Worm (Caenorhabditis elegans) whole organism, young adult: ENCODE results near the gene dpm-3.

Source experiments
- B0019.2 ChIP-seq: fragments of 200-800 bp; sonication (Bioruptor generic); conservative IDR thresholded peaks from 2 replicates; pipeline ENCODE4 v1.3.6; 2022; ENCODE audit warnings: missing genetic modification reagents, missing genetic modification characterization, missing compliant biosample characterization
- B0035.1 ChIP-seq: sonication (generic microtip); optimal IDR thresholded peaks from 2 replicates; lab custom pipeline; 2016; ENCODE audit warnings: missing genetic modification characterization, mild to moderate bottlenecking, missing compliant biosample characterization, missing genotype, missing genetic modification reagents
- B0336.3 ChIP-seq: fragments of 200-800 bp; sonication (Bioruptor generic); IDR thresholded peaks from 2 replicates; pipeline ENCODE4 v1.3.6; 2022; ENCODE audit warnings: missing genetic modification characterization, missing compliant biosample characterization
- D2030.7 ChIP-seq: fragments of 200-800 bp; sonication (Bioruptor generic); IDR thresholded peaks from 2 replicates; pipeline ENCODE4 v1.3.6; 2022; ENCODE audit warnings: missing genetic modification reagents, missing genetic modification characterization, missing compliant biosample characterization
- F33H1.4 ChIP-seq: fragments of 200-800 bp; sonication (Bioruptor generic); IDR thresholded peaks from 2 replicates; pipeline ENCODE4 v1.3.6; 2022; ENCODE audit warnings: missing genetic modification reagents, missing genetic modification characterization, missing compliant biosample characterization
- F39B2.1 ChIP-seq: fragments of 200-800 bp; sonication (Bioruptor generic); IDR thresholded peaks from 2 replicates; pipeline ENCODE4 v1.3.6; 2022; ENCODE audit warnings: missing genetic modification reagents, missing genetic modification characterization, missing compliant biosample characterization
- F57C9.4 ChIP-seq: sonication (generic microtip); optimal IDR thresholded peaks from 2 replicates; lab custom pipeline; 2017; ENCODE audit warnings: mild to moderate bottlenecking, missing genetic modification characterization, missing compliant biosample characterization
- K12H6.12 ChIP-seq: fragments of 200-800 bp; sonication (Bioruptor generic); optimal IDR thresholded peaks from 2 replicates; lab custom pipeline; 2018; ENCODE audit warnings: mild to moderate bottlenecking, missing genetic modification characterization, missing compliant biosample characterization
- T07F8.4 ChIP-seq: sonication (generic microtip); optimal IDR thresholded peaks from 2 replicates; lab custom pipeline; 2016; ENCODE audit warnings: mild to moderate bottlenecking, missing genetic modification characterization, moderate library complexity, missing compliant biosample characterization
- aptf-3 ChIP-seq: fragments of 200-800 bp; sonication (Bioruptor generic); IDR thresholded peaks from 2 replicates; pipeline ENCODE4 v1.3.6; 2022; ENCODE audit warnings: missing genetic modification characterization, missing compliant biosample characterization
- atf-7 ChIP-seq: sonication (generic microtip); optimal IDR thresholded peaks from 2 replicates; lab custom pipeline; 2017; ENCODE audit warnings: mild to moderate bottlenecking, missing genetic modification characterization, missing compliant biosample characterization
- attf-3 ChIP-seq: fragments of 200-800 bp; sonication (Bioruptor generic); conservative IDR thresholded peaks from 2 replicates; pipeline ENCODE4 v1.3.6; 2022; ENCODE audit warnings: missing genetic modification reagents, missing genetic modification characterization, missing compliant biosample characterization
- bed-1 ChIP-seq: fragments of 200-800 bp; sonication (Bioruptor generic); IDR thresholded peaks from 2 replicates; pipeline ENCODE4 v1.3.6; 2022; ENCODE audit warnings: missing genetic modification reagents, missing genetic modification characterization, missing compliant biosample characterization
- cebp-2 ChIP-seq: fragments of 200-800 bp; sonication (Bioruptor generic); IDR thresholded peaks from 2 replicates; pipeline ENCODE4 v1.3.6; 2022; ENCODE audit warnings: missing genetic modification characterization, missing compliant biosample characterization
- ceh-27 ChIP-seq: fragments of 200-800 bp; sonication (Bioruptor generic); optimal IDR thresholded peaks from 2 replicates; lab custom pipeline; 2018; ENCODE audit warnings: mild to moderate bottlenecking, missing genetic modification characterization, moderate library complexity, missing compliant biosample characterization
- dox-1 ChIP-seq: fragments of 200-800 bp; sonication (Bioruptor generic); IDR thresholded peaks from 2 replicates; pipeline ENCODE4 v1.3.6; 2022; ENCODE audit warnings: missing genetic modification reagents, missing genetic modification characterization, missing compliant biosample characterization
- dpff-1 ChIP-seq: sonication (generic microtip); optimal IDR thresholded peaks from 2 replicates; lab custom pipeline; 2017; ENCODE audit warnings: mild to moderate bottlenecking, missing genetic modification characterization, missing compliant biosample characterization
- dpl-1 ChIP-seq: fragments of 150-350 bp; optimal IDR thresholded peaks from 2 replicates; lab custom pipeline; 2014; ENCODE audit warnings: missing biosample characterization, missing genetic modification reagents, missing genetic modification characterization
- ekl-4 ChIP-seq: fragments of 200-800 bp; sonication (Bioruptor generic); IDR thresholded peaks from 2 replicates; pipeline ENCODE4 v1.3.6; 2022; ENCODE audit warnings: missing genetic modification reagents, missing genetic modification characterization, missing compliant biosample characterization
- let-526 ChIP-seq: fragments of 200-800 bp; sonication (Bioruptor generic); IDR thresholded peaks from 2 replicates; pipeline ENCODE4 v1.3.6; 2022; ENCODE audit warnings: missing genetic modification reagents, missing genetic modification characterization, missing compliant biosample characterization
- lin-35 ChIP-seq, 3 experiments: fragments of 150-350 bp in 2 of 3; sonication (generic microtip) in 1 of 3; optimal IDR thresholded peaks; 2 replicates each; lab custom pipeline; 2014 to 2018; ENCODE audit warnings: missing biosample characterization in 3 of 3, missing genetic modification characterization in 3 of 3, missing genetic modification reagents in 3 of 3
- lin-40 ChIP-seq: sonication (generic microtip); optimal IDR thresholded peaks from 2 replicates; lab custom pipeline; 2016; ENCODE audit warnings: missing genetic modification characterization, mild to moderate bottlenecking, missing compliant biosample characterization, missing genotype, missing genetic modification reagents
- lin-54 ChIP-seq: fragments of 200-800 bp; sonication (Bioruptor generic); optimal IDR thresholded peaks from 2 replicates; lab custom pipeline; 2018; ENCODE audit warnings: mild to moderate bottlenecking, missing genetic modification characterization, missing compliant biosample characterization
- lir-1 ChIP-seq: fragments of 200-800 bp; sonication (Bioruptor generic); conservative IDR thresholded peaks from 2 replicates; pipeline ENCODE4 v1.3.6; 2022; ENCODE audit warnings: missing genetic modification reagents, missing genetic modification characterization, missing compliant biosample characterization
- mes-4 ChIP-seq: sonication (generic microtip); optimal IDR thresholded peaks from 2 replicates; lab custom pipeline; 2016; ENCODE audit warnings: missing genotype, missing genetic modification characterization, missing compliant biosample characterization
- mxl-1 ChIP-seq: sonication (generic microtip); optimal IDR thresholded peaks from 2 replicates; lab custom pipeline; 2016; ENCODE audit warnings: missing genetic modification characterization, missing compliant biosample characterization
- nhr-120 ChIP-seq: fragments of 200-800 bp; sonication (Bioruptor generic); IDR thresholded peaks from 2 replicates; pipeline ENCODE4 v1.3.6; 2022; ENCODE audit warnings: missing genetic modification characterization, missing compliant biosample characterization
- nhr-80 ChIP-seq: sonication (generic microtip); optimal IDR thresholded peaks from 2 replicates; lab custom pipeline; 2016; ENCODE audit warnings: missing genetic modification characterization, missing compliant biosample characterization
- rpc-1 ChIP-seq, 2 experiments: fragments of 150-350 bp in 1 of 2; sonication (generic microtip) in 1 of 2; optimal IDR thresholded peaks; 2 replicates each; lab custom pipeline; 2014 to 2018; ENCODE audit warnings: missing biosample characterization in 1 of 2, missing genetic modification characterization in 1 of 2, missing genetic modification reagents in 1 of 2, missing genotype in 1 of 2
- snpc-3.4 ChIP-seq: sonication (generic microtip); optimal IDR thresholded peaks from 2 replicates; lab custom pipeline; 2017; ENCODE audit warnings: missing genetic modification characterization, mild to moderate bottlenecking, missing compliant biosample characterization, antibody characterized with exemption, moderate library complexity, missing genotype, missing genetic modification reagents
- unc-130 ChIP-seq: sonication (generic microtip); optimal IDR thresholded peaks from 2 replicates; lab custom pipeline; 2016; ENCODE audit warnings: missing genetic modification reagents, missing genetic modification characterization, missing compliant biosample characterization
- unc-62 ChIP-seq: fragments of 150-350 bp; optimal IDR thresholded peaks from 2 replicates; lab custom pipeline; 2014; ENCODE audit warnings: missing biosample characterization, missing genetic modification reagents, missing genetic modification characterization
- zfh-2 ChIP-seq: fragments of 200-800 bp; sonication (Bioruptor generic); conservative IDR thresholded peaks from 2 replicates; pipeline ENCODE4 v1.3.6; 2022; ENCODE audit warnings: missing genetic modification reagents, missing genetic modification characterization, missing compliant biosample characterization
- ztf-22 ChIP-seq: fragments of 200-800 bp; sonication (Bioruptor generic); optimal IDR thresholded peaks from 2 replicates; lab custom pipeline; 2018; ENCODE audit warnings: mild to moderate bottlenecking, missing genetic modification characterization, moderate library complexity, missing compliant biosample characterization
- ztf-26 ChIP-seq: sonication (generic microtip); optimal IDR thresholded peaks from 2 replicates; lab custom pipeline; 2017; ENCODE audit warnings: missing genetic modification characterization, missing compliant biosample characterization
- ztf-28 ChIP-seq: fragments of 200-800 bp; sonication (Bioruptor generic); IDR thresholded peaks from 2 replicates; pipeline ENCODE4 v1.3.6; 2022; ENCODE audit warnings: missing genetic modification reagents, missing genetic modification characterization, missing compliant biosample characterization

Gene dpm-3

DNA sequence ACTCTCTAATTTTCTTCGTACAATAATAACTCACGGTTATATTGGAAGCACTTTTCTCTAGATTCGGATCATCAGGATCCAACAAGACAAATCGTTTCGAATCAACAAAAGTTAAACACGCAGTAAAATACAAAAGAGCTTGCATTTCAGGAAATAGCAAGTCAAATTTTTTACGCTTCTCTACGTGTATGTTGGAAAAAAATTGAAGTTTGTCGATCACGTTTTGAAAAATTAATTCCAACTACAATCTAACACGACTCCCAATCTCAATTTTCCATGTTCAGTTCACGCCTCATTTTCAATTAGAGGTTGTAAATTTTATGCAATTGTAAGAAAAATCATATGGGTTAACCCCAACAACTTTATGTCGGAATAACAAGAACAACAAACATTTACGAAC is 1.4 kb upstream of the dpm-3 start, which contains the start of gene spe-45 (continued):
- TF ChIP-seq lin-35 (GFP tag; optimal IDR thresholded peaks at IDR 0.05; lab: Kevin White, UChicago) = peak in 1 of 3 experiments; percentile 38
- peak; percentile 43 for TF ChIP-seq snpc-3.4
- TF ChIP-seq F39B2.1 (GFP tag; lab: Robert Waterston, UW) = 0 out of 2 replicates have a peak, but pooled peaks have one; percentile 2
- TF ChIP-seq ztf-28 (GFP tag; lab: Robert Waterston, UW) = no peak
- TF ChIP-seq, all 124 proteins: peak for 29

DNA sequence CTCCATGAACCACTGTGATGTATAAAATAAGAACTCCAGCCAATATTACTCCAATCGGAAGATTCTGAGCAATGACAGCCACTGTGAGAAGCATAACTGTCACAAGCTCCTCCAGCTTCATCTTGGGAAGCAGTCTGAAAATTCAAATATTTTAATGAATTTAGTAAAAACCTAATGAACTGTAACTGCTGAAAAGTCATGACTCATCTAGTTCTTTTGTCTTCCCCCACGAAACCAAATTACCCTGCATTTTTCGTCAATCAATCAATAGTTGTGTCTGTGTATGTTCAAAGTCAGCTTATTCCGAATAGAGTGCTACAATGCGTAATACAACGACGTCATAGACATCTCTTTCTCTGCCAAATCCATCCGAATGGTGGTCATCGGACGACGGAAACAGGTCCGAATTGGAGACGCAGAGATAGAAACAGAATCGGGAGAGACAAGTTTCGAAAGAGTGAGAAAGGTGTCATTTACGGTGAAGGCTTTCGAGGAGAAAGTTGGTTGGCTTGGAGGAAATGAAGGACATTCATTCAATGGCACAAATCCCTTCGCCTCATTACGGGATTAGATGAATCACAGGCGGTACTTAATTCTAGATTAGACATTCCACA is 5.4 kb downstream of the dpm-3 start:
- TF ChIP-seq lir-1 (GFP tag; lab: Robert Waterston, UW) = no peak
- no peak for TF ChIP-seq D2030.7 (GFP tag; lab: Robert Waterston, UW)
- no peak for TF ChIP-seq attf-3
- 0 out of 2 replicates have a peak, but pooled peaks have one; percentile 41 for TF ChIP-seq cebp-2 (GFP tag; lab: Robert Waterston, UW)

DNA sequence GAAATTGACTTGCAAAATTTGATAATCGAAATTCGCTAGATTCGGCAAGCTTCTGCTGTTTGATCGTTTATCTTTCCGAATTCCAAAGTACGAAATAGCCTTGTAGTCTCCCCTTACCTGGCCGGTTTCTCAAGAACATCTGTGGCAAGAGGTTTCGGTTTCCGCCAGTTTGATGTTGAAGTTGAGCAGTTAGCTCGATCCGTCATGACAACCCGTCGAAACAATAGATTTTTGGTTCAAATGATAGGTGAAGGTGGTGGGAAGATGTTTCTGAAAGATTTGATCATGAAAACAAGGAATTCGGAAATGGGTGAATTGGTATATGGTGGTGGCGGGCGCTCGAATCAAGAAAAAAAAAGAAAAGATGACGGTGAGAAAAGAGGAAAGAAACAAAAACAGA is 7.0 kb downstream of the dpm-3 start, which contains the start of gene acs-20:
Gene acs-20, minus strand, starts transcription at position 270 of the 400 bp plus-strand sequence.
- TF ChIP-seq nhr-120 (GFP tag; lab: Robert Waterston, UW) (no peak), dox-1 (GFP tag; lab: Robert Waterston, UW) (no peak)

DNA sequence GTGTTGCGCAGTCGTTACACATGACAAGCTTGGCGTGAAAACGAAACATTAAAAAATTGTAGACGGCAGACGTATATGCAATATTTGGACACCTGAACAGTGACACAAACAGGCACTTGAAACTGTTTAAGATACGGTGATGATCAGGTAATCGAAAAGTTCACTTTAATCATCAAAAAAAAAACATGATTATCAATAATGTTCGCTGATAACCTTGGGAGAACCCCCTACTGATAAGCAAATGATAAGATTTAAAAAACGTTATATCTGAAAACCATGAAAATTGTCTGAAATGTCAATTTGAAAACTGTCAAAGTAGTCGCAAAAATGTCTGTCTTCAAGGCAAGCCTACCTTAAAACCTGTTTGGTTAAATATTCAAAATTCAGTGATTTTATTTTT is 8.6 kb downstream of the dpm-3 start:
- TF ChIP-seq mes-4 (tag; lab: Kevin White, UChicago) = no peak
- peak; percentile 69 for TF ChIP-seq unc-62 (GFP tag; lab: Kevin White, UChicago)
- peak; percentile 93 for TF ChIP-seq nhr-80 (tag; lab: Kevin White, UChicago)
- no peak for TF ChIP-seq ceh-27 (GFP tag; lab: Kevin White, UChicago)
- peak; percentile 19 for TF ChIP-seq atf-7
- TF ChIP-seq B0336.3 (GFP tag; lab: Robert Waterston, UW) = no peak
- no peak for TF ChIP-seq B0035.1 (tag; lab: Kevin White, UChicago)
- peak; percentile 10 for TF ChIP-seq lin-54 (GFP tag; lab: Kevin White, UChicago)
- TF ChIP-seq lin-40 (tag; lab: Kevin White, UChicago) = peak; percentile 19
- no peak for TF ChIP-seq unc-130 (GFP tag; lab: Kevin White, UChicago)
- no peak for TF ChIP-seq K12H6.12 (tag; lab: Kevin White, UChicago)
- no peak for TF ChIP-seq lin-35 (GFP tag; optimal IDR thresholded peaks at IDR 0.05; lab: Kevin White, UChicago)
- TF ChIP-seq dpff-1 (tag; lab: Kevin White, UChicago) = no peak
- no peak for TF ChIP-seq B0019.2 (GFP tag; lab: Robert Waterston, UW)
- TF ChIP-seq bed-1 = no peak
- TF ChIP-seq rpc-1 (optimal IDR thresholded peaks at IDR 0.05; lab: Kevin White, UChicago) = no peak
- TF ChIP-seq rpc-1 (tag; optimal IDR thresholded peaks at IDR 0.05; lab: Kevin White, UChicago) = no peak
- no peak for TF ChIP-seq aptf-3 (GFP tag; lab: Robert Waterston, UW)
- no peak for TF ChIP-seq let-526 (GFP tag; lab: Robert Waterston, UW)
- peak; percentile 47; the same call in 1 of the 2 replicates for TF ChIP-seq dox-1 (GFP tag; lab: Robert Waterston, UW)
- TF ChIP-seq F33H1.4 (GFP tag; lab: Robert Waterston, UW) = no peak
- no peak for TF ChIP-seq ztf-26 (tag; lab: Kevin White, UChicago)
- no peak for TF ChIP-seq ztf-22 (GFP tag; lab: Kevin White, UChicago)
- TF ChIP-seq mxl-1 (tag; lab: Kevin White, UChicago) = no peak
- TF ChIP-seq D2030.7 (GFP tag; lab: Robert Waterston, UW) = no peak
- TF ChIP-seq T07F8.4 = no peak
- TF ChIP-seq dpl-1 (GFP tag; lab: Kevin White, UChicago) = no peak
- no peak for TF ChIP-seq ekl-4 (GFP tag; lab: Robert Waterston, UW)
- TF ChIP-seq F57C9.4 = no peak
- TF ChIP-seq zfh-2 (GFP tag; lab: Robert Waterston, UW) = no peak
